Worm (Caenorhabditis elegans) whole organism, mixed stage, embryonic: ENCODE data around the gene str-92.

Experiments used
- M03D4.4 ChIP-seq: sonication (generic microtip); optimal IDR thresholded peaks from 2 replicates; lab custom pipeline; 2017; ENCODE audit warnings: mild to moderate bottlenecking, missing genetic modification characterization, missing compliant biosample characterization
- bed-3 ChIP-seq: fragments of 200-800 bp; sonication (Bioruptor generic); optimal IDR thresholded peaks from 3 replicates; lab custom pipeline; 2018; ENCODE audit warnings: mild to moderate bottlenecking, missing genetic modification characterization, moderate library complexity, missing compliant biosample characterization
- blmp-1 ChIP-seq: fragments of 150-350 bp; optimal IDR thresholded peaks from 2 replicates; lab custom pipeline; 2014; ENCODE audit warnings: missing biosample characterization, missing genetic modification characterization
- ceh-39 ChIP-seq: fragments of 150-350 bp; optimal IDR thresholded peaks from 2 replicates; lab custom pipeline; 2014; ENCODE audit warnings: missing biosample characterization, missing genetic modification characterization
- ceh-83 ChIP-seq: fragments of 200-800 bp; sonication (Bioruptor generic); optimal IDR thresholded peaks from 2 replicates; lab custom pipeline; 2018; ENCODE audit warnings: mild to moderate bottlenecking, missing genetic modification characterization, missing compliant biosample characterization
- ces-1 ChIP-seq: fragments of 150-350 bp; optimal IDR thresholded peaks from 2 replicates; lab custom pipeline; 2014; ENCODE audit warnings: missing biosample characterization, missing genetic modification reagents, missing genetic modification characterization
- cnd-1 ChIP-seq: fragments of 200-800 bp; sonication (Bioruptor generic); optimal IDR thresholded peaks from 2 replicates; lab custom pipeline; 2018; ENCODE audit warnings: mild to moderate bottlenecking, missing genetic modification characterization, missing compliant biosample characterization
- drap-1 ChIP-seq: fragments of 200-800 bp; sonication (Bioruptor generic); optimal IDR thresholded peaks from 3 replicates; lab custom pipeline; 2018; ENCODE audit warnings: mild to moderate bottlenecking, missing genetic modification characterization, missing compliant biosample characterization
- elt-1 ChIP-seq: sonication (generic microtip); optimal IDR thresholded peaks from 2 replicates; lab custom pipeline; 2017; ENCODE audit warnings: missing genetic modification characterization, mild to moderate bottlenecking, missing compliant biosample characterization, antibody characterized with exemption, moderate library complexity, borderline replicate concordance; ENCODE audit not compliant: insufficient read depth
- flh-1 ChIP-seq: fragments of 200-800 bp; sonication (Bioruptor generic); optimal IDR thresholded peaks from 2 replicates; lab custom pipeline; 2018; ENCODE audit warnings: mild to moderate bottlenecking, missing genetic modification characterization, moderate library complexity, missing compliant biosample characterization
- ham-2 ChIP-seq: fragments of 200-800 bp; sonication (Bioruptor generic); optimal IDR thresholded peaks from 2 replicates; lab custom pipeline; 2018; ENCODE audit warnings: mild to moderate bottlenecking, missing genetic modification characterization, missing compliant biosample characterization
- hlh-1 ChIP-seq: fragments of 150-350 bp; optimal IDR thresholded peaks from 2 replicates; lab custom pipeline; 2014; ENCODE audit warnings: missing biosample characterization, missing genetic modification reagents, missing genetic modification characterization
- lin-13 ChIP-seq: fragments of 150-350 bp; optimal IDR thresholded peaks from 2 replicates; lab custom pipeline; 2014; ENCODE audit warnings: missing biosample characterization, missing genetic modification characterization
- lin-32 ChIP-seq: fragments of 200-800 bp; sonication (Bioruptor generic); optimal IDR thresholded peaks from 2 replicates; lab custom pipeline; 2018; ENCODE audit warnings: mild to moderate bottlenecking, missing genetic modification characterization, missing compliant biosample characterization
- lsy-2 ChIP-seq: fragments of 150-350 bp; optimal IDR thresholded peaks from 2 replicates; lab custom pipeline; 2014; ENCODE audit warnings: missing biosample characterization, missing genetic modification characterization
- mab-5 ChIP-seq: fragments of 150-350 bp; optimal IDR thresholded peaks from 2 replicates; lab custom pipeline; 2014; ENCODE audit warnings: missing biosample characterization, missing genetic modification characterization
- mep-1 ChIP-seq: fragments of 150-350 bp; optimal IDR thresholded peaks from 2 replicates; lab custom pipeline; 2017; ENCODE audit warnings: missing biosample characterization, missing genetic modification reagents, missing genetic modification characterization, inconsistent platforms
- mls-2 ChIP-seq: sonication (generic microtip); optimal IDR thresholded peaks from 2 replicates; lab custom pipeline; 2016; ENCODE audit warnings: mild to moderate bottlenecking, missing genetic modification characterization, moderate library complexity, missing compliant biosample characterization
- nhr-12 ChIP-seq: fragments of 150-350 bp; optimal IDR thresholded peaks from 2 replicates; lab custom pipeline; 2014; ENCODE audit warnings: missing biosample characterization, missing genetic modification characterization
- nhr-2 ChIP-seq: fragments of 150-350 bp; optimal IDR thresholded peaks from 2 replicates; lab custom pipeline; 2014; ENCODE audit warnings: missing biosample characterization, missing genetic modification characterization
- nhr-28 ChIP-seq: fragments of 150-350 bp; optimal IDR thresholded peaks from 2 replicates; lab custom pipeline; 2014; ENCODE audit warnings: missing biosample characterization, missing genetic modification characterization
- nhr-76 ChIP-seq: sonication (generic microtip); optimal IDR thresholded peaks from 2 replicates; lab custom pipeline; 2017; ENCODE audit warnings: missing biosample characterization, missing genetic modification characterization
- pha-4 ChIP-seq: fragments of 150-350 bp; optimal IDR thresholded peaks from 2 replicates; lab custom pipeline; 2018; ENCODE audit warnings: missing biosample characterization, missing genetic modification reagents, missing genetic modification characterization
- sem-2 ChIP-seq: fragments of 200-800 bp; sonication (Bioruptor generic); optimal IDR thresholded peaks from 2 replicates; lab custom pipeline; 2018; ENCODE audit warnings: mild to moderate bottlenecking, missing genetic modification characterization, missing compliant biosample characterization
- snpc-4 ChIP-seq: fragments of 150-350 bp; optimal IDR thresholded peaks from 2 replicates; lab custom pipeline; 2014; ENCODE audit warnings: missing biosample characterization, missing genetic modification characterization
- sptf-1 ChIP-seq: sonication (generic microtip); optimal IDR thresholded peaks from 2 replicates; lab custom pipeline; 2017; ENCODE audit warnings: mild to moderate bottlenecking, missing genetic modification characterization, moderate library complexity, missing compliant biosample characterization
- tbx-8 ChIP-seq: fragments of 200-800 bp; sonication (Bioruptor generic); optimal IDR thresholded peaks from 2 replicates; lab custom pipeline; 2018; ENCODE audit warnings: mild to moderate bottlenecking, missing genetic modification characterization, moderate library complexity, missing compliant biosample characterization
- unc-120 ChIP-seq: sonication (generic microtip); optimal IDR thresholded peaks from 2 replicates; lab custom pipeline; 2017; ENCODE audit warnings: missing genetic modification characterization, missing compliant biosample characterization; ENCODE audit not compliant: poor library complexity, severe bottlenecking
- unc-39 ChIP-seq: fragments of 150-350 bp; optimal IDR thresholded peaks from 2 replicates; lab custom pipeline; 2014; ENCODE audit warnings: missing biosample characterization, missing genetic modification characterization
- unc-62 ChIP-seq: fragments of 150-350 bp; optimal IDR thresholded peaks from 2 replicates; lab custom pipeline; 2014; ENCODE audit warnings: missing biosample characterization, missing genetic modification reagents, missing genetic modification characterization
- zip-8 ChIP-seq: fragments of 150-350 bp; optimal IDR thresholded peaks from 2 replicates; lab custom pipeline; 2014; ENCODE audit warnings: missing biosample characterization, missing genetic modification characterization
- ztf-11 ChIP-seq: fragments of 150-350 bp; optimal IDR thresholded peaks from 2 replicates; lab custom pipeline; 2014; ENCODE audit warnings: missing biosample characterization, missing genetic modification characterization

The str-92 gene

ce11 chrV:17676553-17676952 lies at the start of gene str-92:
Gene str-92 (minus strand): TSS chrV:17676653.
- TF ChIP-seq sptf-1 (tag; lab: Kevin White, UChicago) (no peak), blmp-1 (tag; lab: Kevin White, UChicago) (no peak), ztf-11 (no peak), M03D4.4 (tag; lab: Kevin White, UChicago) (no peak), unc-120 (tag; lab: Kevin White, UChicago) (no peak), hlh-1 (no peak), lin-13 (tag; lab: Kevin White, UChicago) (no peak), cnd-1 (no peak), ceh-83 (no peak), snpc-4 (tag; lab: Kevin White, UChicago) (no peak), zip-8 (tag; lab: Kevin White, UChicago) (no peak), mls-2 (tag; lab: Kevin White, UChicago) (no peak), nhr-28 (tag; lab: Kevin White, UChicago) (no peak), ces-1 (GFP tag; lab: Kevin White, UChicago) (no peak), nhr-76 (tag; lab: Kevin White, UChicago) (no peak), nhr-12 (tag; lab: Kevin White, UChicago) (no peak), mep-1 (tag; lab: Kevin White, UChicago) (no peak)

DNA sequence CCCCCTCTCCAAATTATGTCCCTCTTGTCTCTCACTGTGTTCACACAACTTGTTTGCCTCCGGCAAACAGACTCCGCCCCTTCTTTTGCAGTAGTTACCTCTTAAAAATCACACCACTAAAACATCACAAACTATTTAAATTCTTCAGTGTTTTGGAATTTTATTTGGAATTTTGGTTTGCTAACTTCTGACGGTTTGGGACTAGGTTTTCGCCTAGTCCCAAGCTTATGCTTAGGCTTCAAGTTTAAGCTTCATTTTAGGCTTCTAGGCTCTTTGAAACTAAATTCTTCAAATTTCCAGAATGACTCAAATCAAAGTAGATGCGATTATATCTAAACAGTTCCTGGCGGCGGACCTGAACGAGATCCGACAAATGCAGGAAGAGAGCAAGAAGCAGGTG lies 48.3 kb upstream of the str-92 start, which contains the start of gene fat-5:
fat-5 (plus strand) TSS at position 301 of the 400 bp plus-strand sequence.
- TF ChIP-seq nhr-76 (tag; lab: Kevin White, UChicago): no peak
- no peak for TF ChIP-seq bed-3 (GFP tag; lab: Kevin White, UChicago)
- TF ChIP-seq mls-2 (tag; lab: Kevin White, UChicago): no peak
- no peak for TF ChIP-seq blmp-1 (tag; lab: Kevin White, UChicago)
- no peak for TF ChIP-seq zip-8 (tag; lab: Kevin White, UChicago)
- no peak for TF ChIP-seq lin-13 (tag; lab: Kevin White, UChicago)

DNA sequence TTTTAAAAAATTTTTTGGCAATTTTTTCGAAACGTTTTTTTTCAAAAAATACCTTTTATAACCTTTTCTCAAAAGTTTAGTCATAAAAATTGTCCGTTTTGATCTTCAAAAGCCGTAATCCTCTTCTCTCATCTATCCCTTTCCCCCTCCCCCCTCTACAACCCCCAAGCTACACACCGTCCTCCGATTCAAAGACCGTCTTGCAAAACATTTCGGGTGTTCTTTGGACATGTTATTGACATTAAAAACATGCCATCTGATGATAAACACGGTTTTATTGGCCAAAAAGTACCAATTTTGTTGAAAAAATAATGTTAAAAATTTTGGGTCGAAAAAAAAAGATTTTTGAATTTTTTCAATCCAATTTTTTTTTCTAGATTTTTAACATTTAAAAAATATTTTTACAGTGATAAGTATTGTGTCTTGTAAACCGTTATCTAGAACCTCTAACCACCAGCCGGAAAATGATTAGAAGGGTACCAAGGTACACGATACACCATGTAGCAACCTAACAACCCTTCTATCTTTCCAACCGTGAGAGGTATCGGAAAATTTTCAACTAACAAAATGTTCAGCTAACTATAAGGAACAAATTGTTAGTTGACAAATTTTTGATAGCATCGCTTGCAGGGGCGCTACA lies 46.8 kb upstream of the str-92 start:
- TF ChIP-seq ceh-83 (no peak), lsy-2 (no peak)

DNA sequence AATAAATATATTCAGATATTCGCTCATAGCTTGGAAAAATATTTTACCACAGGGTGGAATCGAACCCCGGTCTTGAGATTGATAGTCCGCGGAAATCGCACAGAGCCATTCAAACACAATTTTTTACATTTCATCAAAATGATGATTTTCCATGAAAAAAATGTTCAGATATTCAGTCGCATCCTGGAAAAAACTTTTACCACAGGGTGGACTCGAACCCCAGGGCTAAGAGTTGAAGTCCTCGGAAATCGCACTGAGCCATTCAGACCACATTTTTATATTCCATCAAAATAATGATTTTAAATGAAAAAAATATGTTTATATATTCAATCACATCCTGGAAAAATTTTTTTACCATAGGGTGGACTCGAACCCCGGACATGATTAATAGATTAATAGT lies 46.1 kb upstream of the str-92 start:
- no peak for TF ChIP-seq lin-13 (tag; lab: Kevin White, UChicago)
- TF ChIP-seq zip-8 (tag; lab: Kevin White, UChicago): no peak
- TF ChIP-seq flh-1 (GFP tag; lab: Kevin White, UChicago): no peak
- no peak for TF ChIP-seq mls-2 (tag; lab: Kevin White, UChicago)
- no peak for TF ChIP-seq nhr-28 (tag; lab: Kevin White, UChicago)
- no peak for TF ChIP-seq snpc-4 (tag; lab: Kevin White, UChicago)
- no peak for TF ChIP-seq tbx-8
- no peak for TF ChIP-seq elt-1 (tag; lab: Kevin White, UChicago)
- no peak for TF ChIP-seq unc-62 (GFP tag; lab: Kevin White, UChicago)
- no peak for TF ChIP-seq bed-3 (GFP tag; lab: Kevin White, UChicago)
- no peak for TF ChIP-seq mab-5 (tag; lab: Kevin White, UChicago)
- no peak for TF ChIP-seq nhr-2 (tag; lab: Kevin White, UChicago)
- TF ChIP-seq nhr-76 (tag; lab: Kevin White, UChicago): no peak
- TF ChIP-seq ceh-83: no peak
- TF ChIP-seq hlh-1: no peak
- no peak for TF ChIP-seq ceh-39 (tag; lab: Kevin White, UChicago)
- TF ChIP-seq cnd-1: no peak
- TF ChIP-seq unc-39 (tag; lab: Kevin White, UChicago): no peak
- no peak for TF ChIP-seq ham-2 (GFP tag; lab: Kevin White, UChicago)
- TF ChIP-seq pha-4 (tag; lab: Kevin White, UChicago): no peak
- TF ChIP-seq, all 35 proteins: peak for 0

ce11 chrV:17721709-17722108 lies 45.3 kb upstream of the str-92 start:
- TF ChIP-seq zip-8 (tag; lab: Kevin White, UChicago) (no peak), sem-2 (no peak), pha-4 (tag; lab: Kevin White, UChicago) (no peak), nhr-2 (tag; lab: Kevin White, UChicago) (no peak), ham-2 (GFP tag; lab: Kevin White, UChicago) (no peak), lin-32 (GFP tag; lab: Kevin White, UChicago) (no peak), flh-1 (GFP tag; lab: Kevin White, UChicago) (no peak), sptf-1 (tag; lab: Kevin White, UChicago) (no peak), hlh-1 (no peak), M03D4.4 (tag; lab: Kevin White, UChicago) (no peak), mls-2 (tag; lab: Kevin White, UChicago) (no peak), tbx-8 (no peak), mep-1 (tag; lab: Kevin White, UChicago) (no peak), drap-1 (GFP tag; lab: Kevin White, UChicago) (no peak), ceh-39 (tag; lab: Kevin White, UChicago) (no peak), lsy-2 (no peak)
